Fruit fly (Drosophila melanogaster) whole organism, embryonic: ENCODE results near the gene dpr20.
A peak's percentile ranks its signal among the peaks of the same experiment; 100 is the strongest.

Experiments
- Ada2b ChIP-seq: fragments of 200-800 bp; sonication (Bioruptor generic); IDR thresholded peaks from 2 replicates; pipeline ENCODE4 v1.3.6; 2022; ENCODE audit warnings: missing biosample characterization, missing genetic modification characterization
- Blimp-1 ChIP-seq: fragments of 200-800 bp; sonication (Bioruptor generic); optimal IDR thresholded peaks from 3 replicates; lab custom pipeline; 2018; ENCODE audit warnings: missing biosample characterization, missing genetic modification characterization, mild to moderate bottlenecking, moderate library complexity, missing genetic modification reagents
- Bteb2 ChIP-seq: fragments of 200-800 bp; sonication (Bioruptor generic); optimal IDR thresholded peaks from 2 replicates; lab custom pipeline; 2016; ENCODE audit warnings: missing biosample characterization, missing genetic modification characterization
- CG10462 ChIP-seq: fragments of 200-800 bp; sonication (Bioruptor generic); optimal IDR thresholded peaks from 2 replicates; lab custom pipeline; 2016; ENCODE audit warnings: missing biosample characterization, missing genetic modification characterization
- CG11504 ChIP-seq: fragments of 200-800 bp; sonication (Bioruptor generic); optimal IDR thresholded peaks from 3 replicates; lab custom pipeline; 2019; ENCODE audit warnings: missing biosample characterization, mild to moderate bottlenecking, missing genetic modification characterization, moderate library complexity
- CG13624 ChIP-seq: fragments of 200-800 bp; sonication (Bioruptor generic); optimal IDR thresholded peaks from 2 replicates; lab custom pipeline; 2016; ENCODE audit warnings: missing biosample characterization, missing genetic modification characterization
- CG14441 ChIP-seq: fragments of 200-800 bp; sonication (Bioruptor generic); IDR thresholded peaks from 2 replicates; pipeline ENCODE4 v1.3.6; 2022; ENCODE audit warnings: missing biosample characterization, missing genetic modification characterization
- CG15696 ChIP-seq: fragments of 200-800 bp; sonication (Bioruptor generic); optimal IDR thresholded peaks from 2 replicates; lab custom pipeline; 2019; ENCODE audit warnings: missing biosample characterization, mild to moderate bottlenecking, missing genetic modification characterization, moderate library complexity
- CG16863 ChIP-seq: fragments of 200-800 bp; sonication (Bioruptor generic); optimal IDR thresholded peaks from 3 replicates; lab custom pipeline; 2016; ENCODE audit warnings: missing biosample characterization, missing genetic modification characterization
- CG2120 ChIP-seq: fragments of 200-800 bp; sonication (Bioruptor generic); optimal IDR thresholded peaks from 3 replicates; lab custom pipeline; 2016; ENCODE audit warnings: missing biosample characterization, missing genetic modification characterization
- CG2712 ChIP-seq: fragments of 200-800 bp; optimal IDR thresholded peaks from 3 replicates; lab custom pipeline; 2019; ENCODE audit warnings: missing biosample characterization, mild to moderate bottlenecking, missing genetic modification characterization, moderate library complexity
- CG2889 ChIP-seq: fragments of 200-800 bp; sonication (Bioruptor generic); IDR thresholded peaks from 3 replicates; pipeline ENCODE4 v1.3.6; 2022; ENCODE audit warnings: missing biosample characterization, missing genetic modification characterization
- CG32772 ChIP-seq: fragments of 200-800 bp; sonication (Bioruptor generic); IDR thresholded peaks from 2 replicates; pipeline ENCODE4 v1.3.6; 2022; ENCODE audit warnings: missing biosample characterization, missing genetic modification characterization
- CG33213 ChIP-seq: fragments of 200-800 bp; sonication (Bioruptor generic); optimal IDR thresholded peaks from 3 replicates; lab custom pipeline; 2016; ENCODE audit warnings: missing biosample characterization, missing genetic modification characterization
- CG33557 ChIP-seq: fragments of 200-800 bp; sonication (Bioruptor generic); optimal IDR thresholded peaks from 2 replicates; lab custom pipeline; 2019; ENCODE audit warnings: missing biosample characterization, mild to moderate bottlenecking, missing genetic modification characterization, moderate library complexity
- CG3838 ChIP-seq: fragments of 200-800 bp; sonication (Bioruptor generic); optimal IDR thresholded peaks from 3 replicates; lab custom pipeline; 2016; ENCODE audit warnings: missing biosample characterization, missing genetic modification characterization
- CG4282 ChIP-seq: fragments of 200-800 bp; sonication (Bioruptor generic); optimal IDR thresholded peaks from 2 replicates; lab custom pipeline; 2016; ENCODE audit warnings: missing biosample characterization, missing genetic modification characterization
- CG6654 ChIP-seq: fragments of 200-800 bp; sonication (Bioruptor generic); optimal IDR thresholded peaks from 2 replicates; lab custom pipeline; 2017; ENCODE audit warnings: missing biosample characterization, mild to moderate bottlenecking, missing genetic modification characterization
- CG7271 ChIP-seq: fragments of 200-800 bp; sonication (Bioruptor generic); optimal IDR thresholded peaks from 2 replicates; lab custom pipeline; 2018; ENCODE audit warnings: missing biosample characterization, mild to moderate bottlenecking, missing genetic modification characterization, moderate library complexity
- CG7987 ChIP-seq: fragments of 200-800 bp; sonication (Bioruptor generic); optimal IDR thresholded peaks from 2 replicates; lab custom pipeline; 2018; ENCODE audit warnings: missing biosample characterization, mild to moderate bottlenecking, missing genetic modification characterization, moderate library complexity
- CG9932 ChIP-seq: fragments of 200-800 bp; sonication (Bioruptor generic); IDR thresholded peaks from 2 replicates; pipeline ENCODE4 v1.3.6; 2022; ENCODE audit warnings: missing biosample characterization, missing genetic modification characterization
- CoRest ChIP-seq: fragments of 200-800 bp; sonication (Bioruptor generic); optimal IDR thresholded peaks from 3 replicates; lab custom pipeline; 2018; ENCODE audit warnings: missing biosample characterization, mild to moderate bottlenecking, missing genetic modification characterization, moderate library complexity
- Dek ChIP-seq: fragments of 200-800 bp; sonication (Bioruptor generic); optimal IDR thresholded peaks from 3 replicates; lab custom pipeline; 2019; ENCODE audit warnings: missing biosample characterization, mild to moderate bottlenecking, missing genetic modification characterization, moderate library complexity
- Dfd ChIP-seq, 2 experiments: fragments of >200 bp; optimal IDR thresholded peaks; 2 replicates each; lab custom pipeline; 2017; ENCODE audit warnings: missing biosample characterization in 2 of 2, missing genetic modification characterization in 2 of 2
- HLHmδ ChIP-seq: fragments of 200-800 bp; sonication (Bioruptor generic); optimal IDR thresholded peaks from 2 replicates; lab custom pipeline; 2018; ENCODE audit warnings: missing biosample characterization, mild to moderate bottlenecking, missing genetic modification characterization, moderate library complexity
- HmgD ChIP-seq: fragments of 200-800 bp; sonication (Bioruptor generic); optimal IDR thresholded peaks from 3 replicates; lab custom pipeline; 2016; ENCODE audit warnings: missing biosample characterization, missing genetic modification characterization
- HmgZ ChIP-seq: fragments of 200-800 bp; sonication (Bioruptor generic); optimal IDR thresholded peaks from 2 replicates; lab custom pipeline; 2018; ENCODE audit warnings: missing biosample characterization, mild to moderate bottlenecking, missing genetic modification characterization
- Mad ChIP-seq: fragments of 200-800 bp; sonication (Bioruptor generic); optimal IDR thresholded peaks from 2 replicates; lab custom pipeline; 2016; ENCODE audit warnings: missing biosample characterization, missing genetic modification characterization
- Nf-YC ChIP-seq: fragments of 200-800 bp; optimal IDR thresholded peaks from 3 replicates; lab custom pipeline; 2019; ENCODE audit warnings: missing biosample characterization, mild to moderate bottlenecking, missing genetic modification characterization, moderate library complexity
- Oaz ChIP-seq: fragments of 200-800 bp; sonication (Bioruptor generic); IDR thresholded peaks from 2 replicates; pipeline ENCODE4 v1.3.6; 2022; ENCODE audit warnings: missing biosample characterization, missing genetic modification characterization
- Scr ChIP-seq: fragments of 200-800 bp; sonication (Bioruptor generic); IDR thresholded peaks from 2 replicates; pipeline ENCODE4 v1.3.6; 2022; ENCODE audit warnings: missing biosample characterization, missing genetic modification characterization; ENCODE audit not compliant: partially characterized antibody
- Sox102F ChIP-seq: fragments of 200-800 bp; sonication (Bioruptor generic); optimal IDR thresholded peaks from 2 replicates; lab custom pipeline; 2018; ENCODE audit warnings: missing biosample characterization, mild to moderate bottlenecking, missing genetic modification characterization, moderate library complexity
- Vsx1 ChIP-seq: fragments of 200-800 bp; sonication (Bioruptor generic); optimal IDR thresholded peaks from 2 replicates; lab custom pipeline; 2017; ENCODE audit warnings: missing biosample characterization, mild to moderate bottlenecking, missing genetic modification characterization, missing genetic modification reagents
- abd-A ChIP-seq: fragments of 200-800 bp; sonication (Bioruptor generic); optimal IDR thresholded peaks from 3 replicates; lab custom pipeline; 2019; ENCODE audit warnings: missing biosample characterization, mild to moderate bottlenecking, missing genetic modification characterization, moderate library complexity
- aop ChIP-seq: fragments of 200-800 bp; sonication (Bioruptor generic); IDR thresholded peaks from 2 replicates; pipeline ENCODE4 v1.3.6; 2022; ENCODE audit warnings: missing biosample characterization, missing genetic modification characterization
- cad ChIP-seq: fragments of >200 bp; optimal IDR thresholded peaks from 2 replicates; lab custom pipeline; 2017; ENCODE audit warnings: missing biosample characterization, missing genetic modification characterization
- cato ChIP-seq: fragments of 200-800 bp; sonication (Bioruptor generic); optimal IDR thresholded peaks from 2 replicates; lab custom pipeline; 2016; ENCODE audit warnings: missing biosample characterization, missing genetic modification characterization, borderline replicate concordance
- danr ChIP-seq: fragments of 200-800 bp; sonication (Bioruptor generic); IDR thresholded peaks from 2 replicates; pipeline ENCODE4 v1.3.6; 2022; ENCODE audit warnings: missing biosample characterization, missing genetic modification characterization
- gsb-n ChIP-seq: fragments of 200-800 bp; sonication (Bioruptor generic); optimal IDR thresholded peaks from 3 replicates; lab custom pipeline; 2018; ENCODE audit warnings: missing biosample characterization, mild to moderate bottlenecking, missing genetic modification characterization
- her ChIP-seq: fragments of 200-800 bp; sonication (Bioruptor generic); optimal IDR thresholded peaks from 2 replicates; lab custom pipeline; 2016; ENCODE audit warnings: missing biosample characterization, missing genetic modification characterization
- insv ChIP-seq, 2 experiments: fragments of 200-800 bp; sonication (Bioruptor generic); optimal IDR thresholded peaks; 3 replicates each; lab custom pipeline; 2016 to 2018; ENCODE audit warnings: missing biosample characterization in 2 of 2, missing genetic modification characterization in 2 of 2
- lab ChIP-seq: fragments of 200-800 bp; sonication (Bioruptor generic); optimal IDR thresholded peaks from 3 replicates; lab custom pipeline; 2017; ENCODE audit warnings: missing biosample characterization, missing genetic modification characterization, mild to moderate bottlenecking, moderate library complexity, missing genetic modification reagents
- lola ChIP-seq, 3 experiments: fragments of >200 bp in 2 of 3; fragments of 200-800 bp in 1 of 3; sonication (Bioruptor generic) in 1 of 3; optimal IDR thresholded peaks; 2 replicates each; lab custom pipeline; 2017 to 2019; ENCODE audit warnings: missing biosample characterization in 3 of 3, missing genetic modification characterization in 3 of 3, mild to moderate bottlenecking in 1 of 3, moderate library complexity in 1 of 3
- onecut ChIP-seq: fragments of 200-800 bp; sonication (Bioruptor generic); IDR thresholded peaks from 2 replicates; pipeline ENCODE4 v1.3.6; 2022; ENCODE audit warnings: missing biosample characterization, missing genetic modification characterization
- otp ChIP-seq: fragments of 200-800 bp; sonication (Bioruptor generic); IDR thresholded peaks from 3 replicates; pipeline ENCODE4, ENCODE4 v1.3.6; 2022; ENCODE audit warnings: missing biosample characterization, missing genetic modification characterization
- pb ChIP-seq: fragments of 200-800 bp; sonication (Bioruptor generic); optimal IDR thresholded peaks from 3 replicates; lab custom pipeline; 2016; ENCODE audit warnings: missing biosample characterization, missing genetic modification characterization
- sob ChIP-seq: fragments of 200-800 bp; sonication (Bioruptor generic); IDR thresholded peaks from 2 replicates; pipeline ENCODE4 v1.3.6; 2022; ENCODE audit warnings: missing biosample characterization, missing genetic modification characterization
- stc ChIP-seq: fragments of 200-800 bp; sonication (Bioruptor generic); IDR thresholded peaks from 2 replicates; pipeline ENCODE4 v1.3.6; 2022; ENCODE audit warnings: missing biosample characterization, missing genetic modification characterization
- ttk ChIP-seq: fragments of 200-800 bp; sonication (Bioruptor generic); IDR thresholded peaks from 2 replicates; pipeline ENCODE4 v2.1.2; 2022; ENCODE audit warnings: missing biosample characterization, missing genetic modification characterization
- zf30C ChIP-seq: fragments of 200-800 bp; sonication (Bioruptor generic); optimal IDR thresholded peaks from 3 replicates; lab custom pipeline; 2018; ENCODE audit warnings: missing biosample characterization, mild to moderate bottlenecking, missing genetic modification characterization

dpr20 gene

dm6 chr3L:872389-872972 lies 15.4 kb upstream of the dpr20 start (continued):
- TF ChIP-seq CG6654 (GFP tag; lab: Kevin White, UChicago) (no peak), CG2889 (GFP tag; lab: Robert Waterston, UW) (no peak), CG16863 (GFP tag; lab: Kevin White, UChicago) (peak; percentile 70), insv (GFP tag; optimal IDR thresholded peaks at IDR 0.05; lab: Kevin White, UChicago) (peak in 1 of 2 experiments; percentile 32), CG32772 (GFP tag; lab: Robert Waterston, UW) (no peak), onecut (no peak), stc (no peak), otp (no peak), CG33213 (GFP tag; lab: Kevin White, UChicago) (peak; percentile 39), Dek (tag; lab: Kevin White, UChicago) (no peak), ttk (GFP tag; lab: Robert Waterston, UW) (no peak), CG10462 (GFP tag; lab: Kevin White, UChicago) (no peak), CG2712 (peak; percentile 42), aop (GFP tag; lab: Robert Waterston, UW) (no peak), CG14441 (GFP tag; lab: Robert Waterston, UW) (peak; percentile 30; the same call in 1 of the 2 replicates), Dfd (GFP tag; optimal IDR thresholded peaks at IDR 0.05; lab: Kevin White, UChicago) (no peak), CG15696 (tag; lab: Kevin White, UChicago) (peak; percentile 33), Ada2b (GFP tag; lab: Robert Waterston, UW) (0 out of 2 replicates have a peak, but pooled peaks have one; percentile 14), Blimp-1 (peak; percentile 45), HmgD (GFP tag; lab: Kevin White, UChicago) (peak; percentile 67), Nf-YC (tag; lab: Kevin White, UChicago) (peak; percentile 44), Vsx1 (GFP tag; lab: Kevin White, UChicago) (no peak), CG4282 (GFP tag; lab: Kevin White, UChicago) (no peak), CoRest (tag; lab: Kevin White, UChicago) (peak; percentile 44), cad (GFP tag; lab: Kevin White, UChicago) (no peak), danr (no peak), CG2120 (GFP tag; lab: Kevin White, UChicago) (peak; percentile 67), CG13624 (GFP tag; lab: Kevin White, UChicago) (peak; percentile 66), gsb-n (peak; percentile 10), Mad (GFP tag; lab: Kevin White, UChicago) (peak; percentile 39), lola (GFP tag; optimal IDR thresholded peaks at IDR 0.05; lab: Kevin White, UChicago) (peak in 1 of 3 experiments; percentile 12), lab (GFP tag; lab: Kevin White, UChicago) (peak; percentile 30), HLHmδ (GFP tag; lab: Kevin White, UChicago) (no peak), Sox102F (GFP tag; lab: Kevin White, UChicago) (peak; percentile 7), CG3838 (GFP tag; lab: Kevin White, UChicago) (no peak), CG9932 (GFP tag; lab: Robert Waterston, UW) (peak; percentile 70), HmgZ (tag; lab: Kevin White, UChicago) (no peak), CG7271 (tag; lab: Kevin White, UChicago) (no peak), cato (GFP tag; lab: Kevin White, UChicago) (peak; percentile 11), Oaz (GFP tag; lab: Robert Waterston, UW) (no peak), CG33557 (no peak), sob (no peak), Scr (peak; percentile 85), abd-A (no peak), CG7987 (GFP tag; lab: Kevin White, UChicago) (no peak), CG11504 (tag; lab: Kevin White, UChicago) (peak; percentile 41), Bteb2 (GFP tag; lab: Kevin White, UChicago) (peak; percentile 37), zf30C (GFP tag; lab: Kevin White, UChicago) (no peak), her (GFP tag; lab: Kevin White, UChicago) (peak; percentile 86), pb (GFP tag; lab: Kevin White, UChicago) (no peak)
